Fruit fly (Drosophila melanogaster) whole organism, embryonic: ENCODE measurements around the gene CG5966.

Experiments
- Ada2b ChIP-seq: fragments of 200-800 bp; sonication (Bioruptor generic); IDR thresholded peaks from 2 replicates; pipeline ENCODE4 v1.3.6; 2022; ENCODE audit warnings: missing biosample characterization, missing genetic modification characterization
- Atf-2 ChIP-seq: fragments of 200-800 bp; sonication (Bioruptor generic); optimal IDR thresholded peaks from 2 replicates; lab custom pipeline; 2016; ENCODE audit warnings: missing biosample characterization, missing genetic modification characterization
- Atf3 ChIP-seq: fragments of 200-800 bp; sonication (Bioruptor generic); optimal IDR thresholded peaks from 3 replicates; lab custom pipeline; 2016; ENCODE audit warnings: missing biosample characterization, missing genetic modification characterization
- BEAF-32 ChIP-seq: fragments of 200-800 bp; sonication (Bioruptor generic); optimal IDR thresholded peaks from 3 replicates; lab custom pipeline; 2017; ENCODE audit warnings: missing biosample characterization, missing genetic modification characterization, mild to moderate bottlenecking, moderate library complexity, missing genetic modification reagents
- CG10147 ChIP-seq: fragments of 200-800 bp; sonication (Bioruptor generic); optimal IDR thresholded peaks from 2 replicates; lab custom pipeline; 2019; ENCODE audit warnings: missing biosample characterization, mild to moderate bottlenecking, missing genetic modification characterization, moderate library complexity
- CG10209 ChIP-seq: fragments of 200-800 bp; sonication (Bioruptor generic); optimal IDR thresholded peaks from 3 replicates; lab custom pipeline; 2017; ENCODE audit warnings: missing biosample characterization, mild to moderate bottlenecking, missing genetic modification characterization, missing genetic modification reagents
- CG10462 ChIP-seq: fragments of 200-800 bp; sonication (Bioruptor generic); optimal IDR thresholded peaks from 2 replicates; lab custom pipeline; 2016; ENCODE audit warnings: missing biosample characterization, missing genetic modification characterization
- CG11695 ChIP-seq: fragments of 200-800 bp; sonication (Bioruptor generic); IDR thresholded peaks from 3 replicates; pipeline ENCODE4 v1.3.6; 2022; ENCODE audit warnings: missing biosample characterization, missing genetic modification characterization
- CG12659 ChIP-seq: fragments of 200-800 bp; sonication (Bioruptor generic); optimal IDR thresholded peaks from 3 replicates; lab custom pipeline; 2017; ENCODE audit warnings: mild to moderate bottlenecking, missing biosample characterization, missing genetic modification reagents, missing genetic modification characterization
- CG13287 ChIP-seq: fragments of 200-800 bp; sonication (Bioruptor generic); IDR thresholded peaks from 2 replicates; pipeline ENCODE4 v1.3.6; 2022; ENCODE audit warnings: missing biosample characterization, missing genetic modification characterization; ENCODE audit not compliant: partially characterized antibody
- CG14441 ChIP-seq: fragments of 200-800 bp; sonication (Bioruptor generic); IDR thresholded peaks from 2 replicates; pipeline ENCODE4 v1.3.6; 2022; ENCODE audit warnings: missing biosample characterization, missing genetic modification characterization
- CG16779 ChIP-seq: fragments of 200-800 bp; sonication (Bioruptor generic); IDR thresholded peaks from 2 replicates; pipeline ENCODE4 v1.3.6; 2022; ENCODE audit warnings: missing biosample characterization, missing genetic modification characterization
- CG17359 ChIP-seq: fragments of 200-800 bp; sonication (Bioruptor generic); optimal IDR thresholded peaks from 3 replicates; lab custom pipeline; 2018; ENCODE audit warnings: missing biosample characterization, mild to moderate bottlenecking, missing genetic modification characterization, moderate library complexity
- CG17612 ChIP-seq: fragments of 200-800 bp; sonication (Bioruptor generic); IDR thresholded peaks from 2 replicates; pipeline ENCODE4 v1.3.6; 2022; ENCODE audit warnings: missing biosample characterization, missing genetic modification characterization
- CG18476 ChIP-seq: fragments of 200-800 bp; sonication (Bioruptor generic); optimal IDR thresholded peaks from 2 replicates; lab custom pipeline; 2016; ENCODE audit warnings: missing biosample characterization, mild to moderate bottlenecking, missing genetic modification characterization
- CG30431 ChIP-seq: fragments of 200-800 bp; sonication (Bioruptor generic); optimal IDR thresholded peaks from 2 replicates; lab custom pipeline; 2017; ENCODE audit warnings: missing biosample characterization, missing genetic modification characterization
- CG3065 ChIP-seq: fragments of 200-800 bp; sonication (Bioruptor generic); optimal IDR thresholded peaks from 2 replicates; lab custom pipeline; 2016; ENCODE audit warnings: missing biosample characterization, missing genetic modification characterization
- CG31441 ChIP-seq: fragments of 200-800 bp; sonication (Bioruptor generic); IDR thresholded peaks from 2 replicates; pipeline ENCODE4 v1.3.6; 2022; ENCODE audit warnings: missing biosample characterization, missing genetic modification characterization
- CG32767 ChIP-seq: fragments of 200-800 bp; sonication (Bioruptor generic); IDR thresholded peaks from 2 replicates; pipeline ENCODE4 v1.3.6; 2022; ENCODE audit warnings: missing biosample characterization, missing genetic modification characterization
- CG33213 ChIP-seq: fragments of 200-800 bp; sonication (Bioruptor generic); optimal IDR thresholded peaks from 3 replicates; lab custom pipeline; 2016; ENCODE audit warnings: missing biosample characterization, missing genetic modification characterization
- CG34224 ChIP-seq: fragments of 200-800 bp; sonication (Bioruptor generic); IDR thresholded peaks from 3 replicates; pipeline ENCODE4 v1.3.6; 2022; ENCODE audit warnings: missing biosample characterization, missing genetic modification characterization; ENCODE audit not compliant: partially characterized antibody
- CG4328 ChIP-seq: fragments of 200-800 bp; sonication (Bioruptor generic); optimal IDR thresholded peaks from 3 replicates; lab custom pipeline; 2017; ENCODE audit warnings: missing biosample characterization, missing genetic modification reagents, missing genetic modification characterization
- CG5245 ChIP-seq: fragments of 200-800 bp; sonication (Bioruptor generic); optimal IDR thresholded peaks from 3 replicates; lab custom pipeline; 2016; ENCODE audit warnings: missing biosample characterization, missing genetic modification characterization
- CG7928 ChIP-seq: fragments of 200-800 bp; sonication (Bioruptor generic); optimal IDR thresholded peaks from 2 replicates; lab custom pipeline; 2017; ENCODE audit warnings: missing biosample characterization, mild to moderate bottlenecking, missing genetic modification characterization
- CkIIα-i1 ChIP-seq: fragments of 200-800 bp; sonication (Bioruptor generic); IDR thresholded peaks from 2 replicates; pipeline ENCODE4 v1.3.6; 2022; ENCODE audit warnings: missing biosample characterization, missing genetic modification characterization
- Hey ChIP-seq: fragments of 200-800 bp; sonication (Bioruptor generic); optimal IDR thresholded peaks from 3 replicates; lab custom pipeline; 2018; ENCODE audit warnings: missing biosample characterization, mild to moderate bottlenecking, missing genetic modification characterization
- Jarid2 ChIP-seq: fragments of 200-800 bp; sonication (Bioruptor generic); optimal IDR thresholded peaks from 3 replicates; lab custom pipeline; 2017; ENCODE audit warnings: mild to moderate bottlenecking, missing biosample characterization, missing genetic modification reagents, missing genetic modification characterization
- Kr ChIP-seq: fragments of 200-800 bp; sonication (Bioruptor generic); optimal IDR thresholded peaks from 2 replicates; lab custom pipeline; 2017; ENCODE audit warnings: missing biosample characterization, mild to moderate bottlenecking, missing genetic modification characterization
- Med ChIP-seq: fragments of 200-800 bp; sonication (Bioruptor generic); peaks from one replicate; lab custom pipeline; 2016; ENCODE audit warnings: missing biosample characterization, missing genetic modification characterization, mild to moderate bottlenecking, inconsistent platforms, moderate library complexity
- PHDP ChIP-seq: fragments of 200-800 bp; sonication (Bioruptor generic); optimal IDR thresholded peaks from 3 replicates; lab custom pipeline; 2018; ENCODE audit warnings: missing biosample characterization, mild to moderate bottlenecking, missing genetic modification characterization, moderate library complexity
- Pdp1 ChIP-seq, 2 experiments: fragments of 200-800 bp; sonication (Bioruptor generic); optimal IDR thresholded peaks; 3 replicates each; lab custom pipeline; 2016; ENCODE audit warnings: missing biosample characterization in 2 of 2, missing genetic modification characterization in 2 of 2, mild to moderate bottlenecking in 1 of 2, moderate library complexity in 1 of 2
- Rx ChIP-seq: fragments of 200-800 bp; sonication (Bioruptor generic); IDR thresholded peaks from 2 replicates; pipeline ENCODE4 v1.3.6; 2022; ENCODE audit warnings: missing biosample characterization, missing genetic modification characterization
- Scr ChIP-seq: fragments of 200-800 bp; sonication (Bioruptor generic); IDR thresholded peaks from 2 replicates; pipeline ENCODE4 v1.3.6; 2022; ENCODE audit warnings: missing biosample characterization, missing genetic modification characterization; ENCODE audit not compliant: partially characterized antibody
- ap ChIP-seq: fragments of 200-800 bp; sonication (Bioruptor generic); IDR thresholded peaks from 2 replicates; pipeline ENCODE4 v1.3.6; 2022; ENCODE audit warnings: missing biosample characterization, missing genetic modification characterization
- az2 ChIP-seq: fragments of 200-800 bp; sonication (Bioruptor generic); optimal IDR thresholded peaks from 3 replicates; lab custom pipeline; 2016; ENCODE audit warnings: missing biosample characterization, missing genetic modification characterization
- bcd ChIP-seq: fragments of 200-800 bp; sonication (Bioruptor generic); optimal IDR thresholded peaks from 2 replicates; lab custom pipeline; 2017; ENCODE audit warnings: missing biosample characterization, mild to moderate bottlenecking, missing genetic modification characterization
- dm ChIP-seq: fragments of 200-800 bp; sonication (Bioruptor generic); optimal IDR thresholded peaks from 3 replicates; lab custom pipeline; 2016; ENCODE audit warnings: missing biosample characterization, missing genetic modification characterization
- dysf ChIP-seq: fragments of 200-800 bp; sonication (Bioruptor generic); IDR thresholded peaks from 3 replicates; pipeline ENCODE4 v1.3.6; 2022; ENCODE audit warnings: missing biosample characterization, missing genetic modification characterization
- ems ChIP-seq: fragments of 200-800 bp; sonication (Bioruptor generic); optimal IDR thresholded peaks from 3 replicates; lab custom pipeline; 2016; ENCODE audit warnings: missing biosample characterization, missing genetic modification characterization
- gcm2 ChIP-seq: fragments of 200-800 bp; sonication (Bioruptor generic); optimal IDR thresholded peaks from 2 replicates; lab custom pipeline; 2016; ENCODE audit warnings: missing biosample characterization, missing genetic modification characterization
- kay ChIP-seq: fragments of 200-800 bp; sonication (Bioruptor generic); optimal IDR thresholded peaks from 2 replicates; lab custom pipeline; 2016; ENCODE audit warnings: missing biosample characterization, missing genetic modification characterization
- nerfin-1 ChIP-seq: fragments of 200-800 bp; sonication (Bioruptor generic); optimal IDR thresholded peaks from 3 replicates; lab custom pipeline; 2019; ENCODE audit warnings: missing biosample characterization, mild to moderate bottlenecking, missing genetic modification characterization, moderate library complexity
- peb ChIP-seq: fragments of 200-800 bp; sonication (Bioruptor generic); IDR thresholded peaks from 2 replicates; pipeline ENCODE4 v1.3.6; 2022; ENCODE audit warnings: missing biosample characterization, missing genetic modification characterization
- psq ChIP-seq: fragments of 200-800 bp; sonication (Bioruptor generic); optimal IDR thresholded peaks from 2 replicates; lab custom pipeline; 2017; ENCODE audit warnings: missing biosample characterization, missing genetic modification characterization
- rib ChIP-seq: fragments of 200-800 bp; sonication (Bioruptor generic); IDR thresholded peaks from 2 replicates; pipeline ENCODE4 v1.3.6; 2022; ENCODE audit warnings: missing biosample characterization, missing genetic modification characterization
- row ChIP-seq: fragments of 200-800 bp; sonication (Bioruptor generic); IDR thresholded peaks from 3 replicates; pipeline ENCODE4 v1.3.6; 2022; ENCODE audit warnings: missing biosample characterization, missing genetic modification characterization
- sna ChIP-seq: fragments of 200-800 bp; sonication (Bioruptor generic); IDR thresholded peaks from 2 replicates; pipeline ENCODE4 v1.3.6; 2022; ENCODE audit warnings: missing biosample characterization, missing genetic modification characterization; ENCODE audit not compliant: partially characterized antibody
- sqz ChIP-seq: fragments of 200-800 bp; sonication (Bioruptor generic); optimal IDR thresholded peaks from 3 replicates; lab custom pipeline; 2018; ENCODE audit warnings: missing biosample characterization, mild to moderate bottlenecking, missing genetic modification characterization
- stwl ChIP-seq: fragments of 200-800 bp; sonication (Bioruptor generic); optimal IDR thresholded peaks from 3 replicates; lab custom pipeline; 2018; ENCODE audit warnings: missing biosample characterization, mild to moderate bottlenecking, missing genetic modification characterization, moderate library complexity
- toy ChIP-seq: fragments of 200-800 bp; sonication (Bioruptor generic); IDR thresholded peaks from 2 replicates; pipeline ENCODE4 v1.3.6; 2022; ENCODE audit warnings: missing biosample characterization, missing genetic modification characterization
- trh ChIP-seq: fragments of 200-800 bp; sonication (Bioruptor generic); optimal IDR thresholded peaks from 2 replicates; lab custom pipeline; 2016; ENCODE audit warnings: missing biosample characterization, missing genetic modification characterization

The CG5966 gene

DNA sequence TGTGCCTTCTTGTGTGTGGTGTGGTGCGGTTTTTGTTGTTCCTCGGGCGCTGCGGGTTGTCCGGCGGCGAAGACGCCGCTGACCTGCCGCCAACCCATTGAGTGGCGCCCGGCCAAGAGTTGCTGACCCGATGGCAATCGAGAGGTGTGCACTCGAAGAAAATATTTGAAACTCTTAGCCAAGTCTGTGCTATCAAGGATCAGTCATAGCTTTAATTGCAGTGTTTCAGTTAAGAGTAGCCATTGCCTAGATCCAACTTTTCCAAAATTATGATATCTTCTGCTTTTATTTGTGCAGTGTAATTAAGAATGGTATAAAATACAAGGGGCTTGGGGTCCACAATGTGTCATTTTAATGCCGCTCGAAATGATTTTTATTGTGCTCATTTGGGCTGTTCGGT is 36.0 kb downstream of the CG5966 start (continued):
- TF ChIP-seq CG34224 (GFP tag; lab: Robert Waterston, UW): no peak
- peak; percentile 61; the same call in 2 of the 3 replicates for TF ChIP-seq dysf (GFP tag; lab: Robert Waterston, UW)
- no peak for TF ChIP-seq sna (GFP tag; lab: Robert Waterston, UW)
- TF ChIP-seq BEAF-32 (GFP tag; lab: Kevin White, UChicago): no peak
- peak; percentile 40 for TF ChIP-seq Rx (GFP tag; lab: Robert Waterston, UW)
- TF ChIP-seq CG14441 (GFP tag; lab: Robert Waterston, UW): 0 out of 2 replicates have a peak, but pooled peaks have one; percentile 26
- TF ChIP-seq CG7928: no peak
- TF ChIP-seq toy (GFP tag; lab: Robert Waterston, UW): no peak
- peak; percentile 21 for TF ChIP-seq CG5245 (GFP tag; lab: Kevin White, UChicago)
- no peak for TF ChIP-seq CG4328
- no peak for TF ChIP-seq gcm2
- TF ChIP-seq Hey (tag; lab: Kevin White, UChicago): no peak
- TF ChIP-seq Ada2b (GFP tag; lab: Robert Waterston, UW): no peak
- no peak for TF ChIP-seq PHDP (tag; lab: Kevin White, UChicago)
- no peak for TF ChIP-seq bcd (GFP tag; lab: Kevin White, UChicago)
- TF ChIP-seq CG17359 (tag; lab: Kevin White, UChicago): peak; percentile 19
- no peak for TF ChIP-seq CkIIα-i1 (GFP tag; lab: Robert Waterston, UW)
- peak; percentile 5 for TF ChIP-seq CG12659 (GFP tag; lab: Kevin White, UChicago)
- no peak for TF ChIP-seq Pdp1 (GFP tag; optimal IDR thresholded peaks at IDR 0.05; lab: Kevin White, UChicago)
- no peak for TF ChIP-seq CG3065
- TF ChIP-seq CG10147 (GFP tag; lab: Kevin White, UChicago): no peak
- no peak for TF ChIP-seq stwl
- TF ChIP-seq Atf3: peak; percentile 41
- peak; percentile 25; the same call in 1 of the 2 replicates for TF ChIP-seq peb (GFP tag; lab: Robert Waterston, UW)
- TF ChIP-seq CG30431: peak; percentile 48
- TF ChIP-seq CG18476 (GFP tag; lab: Kevin White, UChicago): peak; percentile 21
- TF ChIP-seq CG11695 (GFP tag; lab: Robert Waterston, UW): no peak
- peak; percentile 91 for TF ChIP-seq Med (GFP tag; lab: Kevin White, UChicago)
- TF ChIP-seq Jarid2 (GFP tag; lab: Kevin White, UChicago): no peak
- TF ChIP-seq CG16779 (GFP tag; lab: Robert Waterston, UW): no peak
- no peak for TF ChIP-seq psq (GFP tag; lab: Kevin White, UChicago)
- peak; percentile 59 for TF ChIP-seq az2
- no peak for TF ChIP-seq nerfin-1 (tag; lab: Kevin White, UChicago)
- no peak for TF ChIP-seq rib (GFP tag; lab: Robert Waterston, UW)
- no peak for TF ChIP-seq ap (GFP tag; lab: Robert Waterston, UW)
- peak; percentile 46 for TF ChIP-seq Atf-2
- TF ChIP-seq ems (GFP tag; lab: Kevin White, UChicago): peak; percentile 10
- TF ChIP-seq dm (GFP tag; lab: Kevin White, UChicago): peak; percentile 1
- no peak for TF ChIP-seq CG17612 (GFP tag; lab: Robert Waterston, UW)
- TF ChIP-seq CG10209 (GFP tag; lab: Kevin White, UChicago): peak; percentile 46
- peak; percentile 42; the same call in 1 of the 2 replicates for TF ChIP-seq CG32767
- TF ChIP-seq row (GFP tag; lab: Robert Waterston, UW): peak; percentile 56; the same call in 1 of the 3 replicates
- no peak for TF ChIP-seq CG13287 (GFP tag; lab: Robert Waterston, UW)
- no peak for TF ChIP-seq sqz
- TF ChIP-seq Kr: peak; percentile 66
- no peak for TF ChIP-seq kay (GFP tag; lab: Kevin White, UChicago)
- TF ChIP-seq Scr (GFP tag; lab: Robert Waterston, UW): no peak
- no peak for TF ChIP-seq CG10462
- TF ChIP-seq CG31441 (GFP tag; lab: Robert Waterston, UW): peak; percentile 56
- TF ChIP-seq trh (GFP tag; lab: Kevin White, UChicago): no peak
- TF ChIP-seq CG33213 (GFP tag; lab: Kevin White, UChicago): no peak
